Fruit fly (Drosophila melanogaster) whole organism, embryonic: ENCODE results near the gene mtsh.

Experiments used
- Abd-B ChIP-seq: fragments of 200-800 bp; sonication (Bioruptor generic); optimal IDR thresholded peaks from 2 replicates; lab custom pipeline; 2018; ENCODE audit warnings: missing biosample characterization, mild to moderate bottlenecking, missing genetic modification characterization, moderate library complexity
- Atf-2 ChIP-seq: fragments of 200-800 bp; sonication (Bioruptor generic); optimal IDR thresholded peaks from 2 replicates; lab custom pipeline; 2016; ENCODE audit warnings: missing biosample characterization, missing genetic modification characterization
- CG10147 ChIP-seq: fragments of 200-800 bp; sonication (Bioruptor generic); optimal IDR thresholded peaks from 2 replicates; lab custom pipeline; 2019; ENCODE audit warnings: missing biosample characterization, mild to moderate bottlenecking, missing genetic modification characterization, moderate library complexity
- CG10267 ChIP-seq: fragments of 200-800 bp; sonication (Bioruptor generic); optimal IDR thresholded peaks from 2 replicates; lab custom pipeline; 2018; ENCODE audit warnings: missing biosample characterization, mild to moderate bottlenecking, missing genetic modification characterization, moderate library complexity
- CG10274 ChIP-seq: fragments of 200-800 bp; sonication (Bioruptor generic); optimal IDR thresholded peaks from 3 replicates; lab custom pipeline; 2017; ENCODE audit warnings: missing biosample characterization, mild to moderate bottlenecking, missing genetic modification characterization
- CG12155 ChIP-seq: fragments of 200-800 bp; sonication (Bioruptor generic); optimal IDR thresholded peaks from 3 replicates; lab custom pipeline; 2016; ENCODE audit warnings: missing biosample characterization, missing genetic modification characterization
- CG15696 ChIP-seq: fragments of 200-800 bp; sonication (Bioruptor generic); optimal IDR thresholded peaks from 2 replicates; lab custom pipeline; 2019; ENCODE audit warnings: missing biosample characterization, mild to moderate bottlenecking, missing genetic modification characterization, moderate library complexity
- CG1647 ChIP-seq: fragments of 200-800 bp; sonication (Bioruptor generic); optimal IDR thresholded peaks from 3 replicates; lab custom pipeline; 2016; ENCODE audit warnings: missing biosample characterization, missing genetic modification characterization
- CG17568 ChIP-seq: fragments of 200-800 bp; sonication (Bioruptor generic); optimal IDR thresholded peaks from 2 replicates; lab custom pipeline; 2018; ENCODE audit warnings: missing biosample characterization, mild to moderate bottlenecking, missing genetic modification characterization, moderate library complexity
- CG1792 ChIP-seq: fragments of 200-800 bp; sonication (Bioruptor generic); optimal IDR thresholded peaks from 2 replicates; lab custom pipeline; 2016; ENCODE audit warnings: missing biosample characterization, missing genetic modification characterization
- CG18476 ChIP-seq: fragments of 200-800 bp; sonication (Bioruptor generic); optimal IDR thresholded peaks from 2 replicates; lab custom pipeline; 2016; ENCODE audit warnings: missing biosample characterization, mild to moderate bottlenecking, missing genetic modification characterization
- CG18599 ChIP-seq: fragments of 200-800 bp; sonication (Bioruptor generic); optimal IDR thresholded peaks from 3 replicates; lab custom pipeline; 2017; ENCODE audit warnings: missing biosample characterization, missing genetic modification characterization, mild to moderate bottlenecking, moderate library complexity, missing genetic modification reagents
- CG2889 ChIP-seq: fragments of 200-800 bp; sonication (Bioruptor generic); IDR thresholded peaks from 3 replicates; pipeline ENCODE4 v1.3.6; 2022; ENCODE audit warnings: missing biosample characterization, missing genetic modification characterization
- CG3065 ChIP-seq: fragments of 200-800 bp; sonication (Bioruptor generic); optimal IDR thresholded peaks from 2 replicates; lab custom pipeline; 2016; ENCODE audit warnings: missing biosample characterization, missing genetic modification characterization
- CG3847 ChIP-seq: fragments of 200-800 bp; sonication (Bioruptor generic); IDR thresholded peaks from 2 replicates; pipeline ENCODE4 v1.3.6; 2022; ENCODE audit warnings: missing biosample characterization, missing genetic modification characterization
- CG6813 ChIP-seq: fragments of 200-800 bp; sonication (Bioruptor generic); optimal IDR thresholded peaks from 2 replicates; lab custom pipeline; 2017; ENCODE audit warnings: missing biosample characterization, missing genetic modification characterization, mild to moderate bottlenecking, moderate library complexity, missing genetic modification reagents
- CG7928 ChIP-seq: fragments of 200-800 bp; sonication (Bioruptor generic); optimal IDR thresholded peaks from 2 replicates; lab custom pipeline; 2017; ENCODE audit warnings: missing biosample characterization, mild to moderate bottlenecking, missing genetic modification characterization
- CG9876 ChIP-seq: fragments of 200-800 bp; sonication (Bioruptor generic); optimal IDR thresholded peaks from 2 replicates; lab custom pipeline; 2016; ENCODE audit warnings: missing biosample characterization, missing genetic modification characterization
- CkIIα-i1 ChIP-seq: fragments of 200-800 bp; sonication (Bioruptor generic); IDR thresholded peaks from 2 replicates; pipeline ENCODE4 v1.3.6; 2022; ENCODE audit warnings: missing biosample characterization, missing genetic modification characterization
- Dp ChIP-seq: fragments of 200-800 bp; sonication (Bioruptor generic); optimal IDR thresholded peaks from 2 replicates; lab custom pipeline; 2018; ENCODE audit warnings: missing biosample characterization, mild to moderate bottlenecking, missing genetic modification characterization, moderate library complexity
- E2f2 ChIP-seq: fragments of 200-800 bp; sonication (Bioruptor generic); IDR thresholded peaks from 2 replicates; pipeline ENCODE4 v1.3.6; 2022; ENCODE audit warnings: missing biosample characterization, missing genetic modification characterization
- Ets97D ChIP-seq: fragments of 200-800 bp; sonication (Bioruptor generic); optimal IDR thresholded peaks from 3 replicates; lab custom pipeline; 2016; ENCODE audit warnings: missing biosample characterization, missing genetic modification characterization
- Hsf ChIP-seq: fragments of 200-800 bp; sonication (Bioruptor generic); optimal IDR thresholded peaks from 3 replicates; lab custom pipeline; 2016; ENCODE audit warnings: missing biosample characterization, missing genetic modification characterization
- Kr ChIP-seq: fragments of 200-800 bp; sonication (Bioruptor generic); optimal IDR thresholded peaks from 2 replicates; lab custom pipeline; 2017; ENCODE audit warnings: missing biosample characterization, mild to moderate bottlenecking, missing genetic modification characterization
- Lpt ChIP-seq: fragments of >200 bp; optimal IDR thresholded peaks from 2 replicates; lab custom pipeline; 2018; ENCODE audit warnings: missing biosample characterization, missing genetic modification characterization
- Myb ChIP-seq: fragments of 200-800 bp; sonication (Bioruptor generic); optimal IDR thresholded peaks from 2 replicates; lab custom pipeline; 2016; ENCODE audit warnings: missing biosample characterization, missing genetic modification characterization
- Poxn ChIP-seq: fragments of 200-800 bp; sonication (Bioruptor generic); IDR thresholded peaks from 2 replicates; pipeline ENCODE4 v1.3.6; 2022; ENCODE audit warnings: missing biosample characterization, missing genetic modification characterization
- Six4 ChIP-seq: fragments of 200-800 bp; sonication (Bioruptor generic); optimal IDR thresholded peaks from 2 replicates; lab custom pipeline; 2016; ENCODE audit warnings: missing biosample characterization, missing genetic modification characterization
- Stat92E ChIP-seq, 3 experiments: fragments of >200 bp in 2 of 3; fragments of 200-800 bp in 1 of 3; sonication (Bioruptor generic) in 1 of 3; optimal IDR thresholded peaks; 2 replicates each; lab custom pipeline; 2017 to 2019; ENCODE audit warnings: missing biosample characterization in 3 of 3, missing genetic modification characterization in 3 of 3, mild to moderate bottlenecking in 1 of 3, moderate library complexity in 1 of 3
- Xrp1 ChIP-seq: fragments of 200-800 bp; sonication (Bioruptor generic); IDR thresholded peaks from 2 replicates; pipeline ENCODE4 v1.3.6; 2022; ENCODE audit warnings: missing biosample characterization, missing genetic modification characterization
- bbx ChIP-seq: fragments of 200-800 bp; sonication (Bioruptor generic); IDR thresholded peaks from 2 replicates; pipeline ENCODE4 v1.3.6; 2022; ENCODE audit warnings: missing biosample characterization, missing genetic modification characterization; ENCODE audit not compliant: partially characterized antibody
- bigmax ChIP-seq: fragments of 200-800 bp; sonication (Bioruptor generic); optimal IDR thresholded peaks from 2 replicates; lab custom pipeline; 2018; ENCODE audit warnings: missing biosample characterization, mild to moderate bottlenecking, missing genetic modification characterization
- cas ChIP-seq: fragments of 200-800 bp; sonication (Bioruptor generic); IDR thresholded peaks from 2 replicates; pipeline ENCODE4 v1.3.6; 2022; ENCODE audit warnings: missing biosample characterization, missing genetic modification characterization
- chn ChIP-seq: fragments of 200-800 bp; sonication (Bioruptor generic); optimal IDR thresholded peaks from 2 replicates; lab custom pipeline; 2016; ENCODE audit warnings: missing biosample characterization, missing genetic modification characterization
- ci ChIP-seq: fragments of 200-800 bp; sonication (Bioruptor generic); IDR thresholded peaks from 3 replicates; pipeline ENCODE4 v1.3.6; 2022; ENCODE audit warnings: missing biosample characterization, missing genetic modification characterization
- dan ChIP-seq: fragments of 200-800 bp; sonication (Bioruptor generic); IDR thresholded peaks from 2 replicates; pipeline ENCODE4 v1.3.6; 2022; ENCODE audit warnings: missing biosample characterization, missing genetic modification characterization
- exex ChIP-seq: fragments of 200-800 bp; sonication (Bioruptor generic); optimal IDR thresholded peaks from 4 replicates; lab custom pipeline; 2018; ENCODE audit warnings: missing biosample characterization, mild to moderate bottlenecking, missing genetic modification characterization, moderate library complexity
- fu2 ChIP-seq: fragments of 200-800 bp; sonication (Bioruptor generic); optimal IDR thresholded peaks from 2 replicates; lab custom pipeline; 2016; ENCODE audit warnings: missing biosample characterization, missing genetic modification characterization
- lbe ChIP-seq: fragments of 200-800 bp; sonication (Bioruptor generic); optimal IDR thresholded peaks from 2 replicates; lab custom pipeline; 2016; ENCODE audit warnings: missing biosample characterization, mild to moderate bottlenecking, missing genetic modification characterization
- lola ChIP-seq, 3 experiments: fragments of >200 bp in 2 of 3; fragments of 200-800 bp in 1 of 3; sonication (Bioruptor generic) in 1 of 3; optimal IDR thresholded peaks; 2 replicates each; lab custom pipeline; 2017 to 2019; ENCODE audit warnings: missing biosample characterization in 3 of 3, missing genetic modification characterization in 3 of 3, mild to moderate bottlenecking in 1 of 3, moderate library complexity in 1 of 3
- nerfin-2 ChIP-seq: fragments of 200-800 bp; sonication (Bioruptor generic); IDR thresholded peaks from 2 replicates; pipeline ENCODE4 v1.3.6; 2022; ENCODE audit warnings: missing biosample characterization, missing genetic modification characterization; ENCODE audit not compliant: partially characterized antibody
- sc ChIP-seq, 3 experiments: fragments of >200 bp in 2 of 3; fragments of 200-800 bp in 1 of 3; sonication (Bioruptor generic) in 1 of 3; optimal IDR thresholded peaks; 2 replicates in 2 of 3; 3 replicates in 1 of 3; lab custom pipeline; 2017; ENCODE audit warnings: mild to moderate bottlenecking in 1 of 3, missing biosample characterization in 1 of 3, missing genetic modification characterization in 1 of 3, missing genetic modification reagents in 1 of 3
- sob ChIP-seq: fragments of 200-800 bp; sonication (Bioruptor generic); IDR thresholded peaks from 2 replicates; pipeline ENCODE4 v1.3.6; 2022; ENCODE audit warnings: missing biosample characterization, missing genetic modification characterization
- tll ChIP-seq, 2 experiments: fragments of 200-800 bp in 1 of 2; fragments of >200 bp in 1 of 2; sonication (Bioruptor generic) in 1 of 2; optimal IDR thresholded peaks; 2 replicates each; lab custom pipeline; 2017 to 2019; ENCODE audit warnings: missing biosample characterization in 2 of 2, missing genetic modification characterization in 2 of 2, mild to moderate bottlenecking in 1 of 2, moderate library complexity in 1 of 2
- z ChIP-seq: fragments of 200-800 bp; sonication (Bioruptor generic); IDR thresholded peaks from 3 replicates; pipeline ENCODE4 v1.3.6; 2022; ENCODE audit warnings: missing biosample characterization, missing genetic modification characterization
- zf30C ChIP-seq: fragments of 200-800 bp; sonication (Bioruptor generic); optimal IDR thresholded peaks from 3 replicates; lab custom pipeline; 2018; ENCODE audit warnings: missing biosample characterization, mild to moderate bottlenecking, missing genetic modification characterization

mtsh gene

DNA sequence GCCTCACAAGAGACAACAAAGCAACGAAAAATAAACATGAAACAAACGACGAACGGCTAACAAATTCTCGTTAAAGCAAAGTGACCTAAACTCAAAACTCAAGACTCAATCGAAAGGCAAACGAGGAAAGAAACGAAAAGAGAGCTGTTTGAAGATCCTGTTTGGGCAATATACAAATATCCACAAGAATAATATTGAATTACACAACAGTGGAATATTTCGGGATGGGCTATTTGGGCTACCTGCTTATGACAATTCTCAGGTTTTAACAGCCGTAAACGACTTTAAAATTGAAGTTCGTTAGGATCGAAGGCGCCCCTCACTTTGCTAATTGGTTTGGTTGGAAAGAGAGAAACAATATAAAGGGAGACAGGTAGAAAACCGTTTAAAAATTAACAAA is 43.4 kb downstream of the mtsh start (continued):
- TF ChIP-seq dan: no peak
- TF ChIP-seq Poxn (GFP tag; lab: Robert Waterston, UW): no peak
- TF ChIP-seq CG10274: no peak
- no peak for TF ChIP-seq CG18476
- TF ChIP-seq CG1792: no peak
- TF ChIP-seq CG10147 (GFP tag; lab: Kevin White, UChicago): no peak
- no peak for TF ChIP-seq Six4 (GFP tag; lab: Kevin White, UChicago)
- TF ChIP-seq CG2889 (GFP tag; lab: Robert Waterston, UW): no peak
- TF ChIP-seq tll (GFP tag; optimal IDR thresholded peaks at IDR 0.05; lab: Kevin White, UChicago): peak in 1 of 2 experiments; percentile 98
- TF ChIP-seq fu2 (GFP tag; lab: Kevin White, UChicago): no peak
- no peak for TF ChIP-seq CG17568 (GFP tag; lab: Kevin White, UChicago)
- TF ChIP-seq Kr (GFP tag; lab: Kevin White, UChicago): peak; percentile 86
- no peak for TF ChIP-seq cas (GFP tag; lab: Robert Waterston, UW)
- peak; percentile 85 for TF ChIP-seq CG15696 (tag; lab: Kevin White, UChicago)
- no peak for TF ChIP-seq bigmax (GFP tag; lab: Kevin White, UChicago)
- no peak for TF ChIP-seq chn (GFP tag; lab: Kevin White, UChicago)
- no peak for TF ChIP-seq CG18599 (GFP tag; lab: Kevin White, UChicago)
- TF ChIP-seq CG6813 (GFP tag; lab: Kevin White, UChicago): peak; percentile 35
- no peak for TF ChIP-seq CG10267 (tag; lab: Kevin White, UChicago)
- TF ChIP-seq Hsf (GFP tag; lab: Kevin White, UChicago): no peak
- no peak for TF ChIP-seq Lpt (GFP tag; lab: Kevin White, UChicago)
- no peak for TF ChIP-seq z (GFP tag; lab: Robert Waterston, UW)
- TF ChIP-seq Atf-2: no peak
- no peak for TF ChIP-seq Ets97D
- TF ChIP-seq Myb: no peak
- TF ChIP-seq lbe (GFP tag; lab: Kevin White, UChicago): no peak
- TF ChIP-seq Xrp1 (GFP tag; lab: Robert Waterston, UW): peak; percentile 58
- no peak for TF ChIP-seq nerfin-2 (GFP tag; lab: Robert Waterston, UW)
- TF ChIP-seq sob: no peak
- no peak for TF ChIP-seq ci
- no peak for TF ChIP-seq CG1647 (GFP tag; lab: Kevin White, UChicago)
- TF ChIP-seq CkIIα-i1 (GFP tag; lab: Robert Waterston, UW): no peak
- no peak for TF ChIP-seq CG7928
- TF ChIP-seq Abd-B: no peak
- no peak for TF ChIP-seq CG3065 (GFP tag; lab: Kevin White, UChicago)
- TF ChIP-seq zf30C: no peak
- no peak for TF ChIP-seq CG3847 (GFP tag; lab: Robert Waterston, UW)
- no peak for TF ChIP-seq CG9876 (GFP tag; lab: Kevin White, UChicago)
- TF ChIP-seq Dp (GFP tag; lab: Kevin White, UChicago): no peak
- no peak for TF ChIP-seq bbx (GFP tag; lab: Robert Waterston, UW)
- TF ChIP-seq exex (tag; lab: Kevin White, UChicago): no peak
- peak in 1 of 3 experiments; percentile 10 for TF ChIP-seq lola (GFP tag; optimal IDR thresholded peaks at IDR 0.05; lab: Kevin White, UChicago)
- TF ChIP-seq E2f2 (GFP tag; lab: Robert Waterston, UW): no peak
- TF ChIP-seq Stat92E (GFP tag; optimal IDR thresholded peaks at IDR 0.05; lab: Kevin White, UChicago): no peak
- no peak for TF ChIP-seq sc (optimal IDR thresholded peaks at IDR 0.05; lab: Kevin White, UChicago)
- TF ChIP-seq sc (GFP tag; optimal IDR thresholded peaks at IDR 0.05; lab: Kevin White, UChicago): no peak
- TF ChIP-seq CG12155: no peak
